Worm (Caenorhabditis elegans) whole organism, L3 larva: Measurements from ENCODE around the gene gplb-1.
A peak's percentile ranks its signal among the peaks of the same experiment; 100 is the strongest.

Source experiments
- aly-2 ChIP-seq: fragments of 150-350 bp; optimal IDR thresholded peaks from 2 replicates; lab custom pipeline; 2014; ENCODE audit warnings: missing biosample characterization, missing genetic modification characterization
- egl-27 ChIP-seq: sonication (generic microtip); optimal IDR thresholded peaks from 4 replicates; lab custom pipeline; 2017; ENCODE audit warnings: missing biosample characterization, missing genetic modification reagents, missing genetic modification characterization
- elt-1 ChIP-seq: fragments of 150-350 bp; optimal IDR thresholded peaks from 2 replicates; lab custom pipeline; 2014; ENCODE audit warnings: missing biosample characterization, missing genetic modification characterization
- nhr-11 ChIP-seq: fragments of 150-350 bp; optimal IDR thresholded peaks from 2 replicates; lab custom pipeline; 2014; ENCODE audit warnings: missing biosample characterization, missing genetic modification characterization
- nhr-12 ChIP-seq: fragments of 150-350 bp; optimal IDR thresholded peaks from 2 replicates; lab custom pipeline; 2014; ENCODE audit warnings: missing biosample characterization, missing genetic modification characterization
- nhr-23 ChIP-seq: fragments of 150-350 bp; optimal IDR thresholded peaks from 2 replicates; lab custom pipeline; 2014; ENCODE audit warnings: missing biosample characterization, missing genetic modification reagents, missing genetic modification characterization
- nhr-28 ChIP-seq: fragments of 150-350 bp; optimal IDR thresholded peaks from 2 replicates; lab custom pipeline; 2014; ENCODE audit warnings: missing biosample characterization, missing genetic modification characterization
- pha-4 ChIP-seq: fragments of 150-350 bp; optimal IDR thresholded peaks from 2 replicates; lab custom pipeline; 2014; ENCODE audit warnings: missing biosample characterization, missing genetic modification reagents, missing genetic modification characterization
- sea-2 ChIP-seq: fragments of 150-350 bp; sonication (generic microtip); optimal IDR thresholded peaks from 4 replicates; lab custom pipeline; 2014; ENCODE audit warnings: missing biosample characterization, missing genetic modification reagents, missing genetic modification characterization
- ztf-11 ChIP-seq: fragments of 150-350 bp; optimal IDR thresholded peaks from 2 replicates; lab custom pipeline; 2014; ENCODE audit warnings: missing biosample characterization, missing genetic modification characterization
- ztf-4 ChIP-seq: fragments of 150-350 bp; optimal IDR thresholded peaks from 2 replicates; lab custom pipeline; 2014; ENCODE audit warnings: missing biosample characterization, missing genetic modification characterization

DNA sequence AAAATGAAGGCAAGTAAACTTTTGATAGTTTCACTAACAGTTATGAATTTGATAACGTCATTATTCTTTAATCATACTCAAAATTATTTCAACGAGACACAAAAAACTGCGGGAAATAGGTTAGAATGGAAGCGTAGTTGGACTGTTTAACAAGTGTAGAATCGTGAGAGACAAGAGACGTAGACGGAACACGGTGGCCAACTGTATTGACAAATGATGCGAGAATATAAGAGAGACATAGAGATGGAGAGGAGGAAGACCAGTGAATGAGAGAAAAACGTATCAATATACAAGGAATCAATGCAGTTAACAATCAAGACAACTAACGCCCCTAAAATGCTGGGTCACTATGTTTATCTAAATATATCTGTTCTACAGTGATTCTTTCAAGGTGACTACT, 25.4 kb downstream of the gplb-1 start:
- TF ChIP-seq nhr-12 (tag; lab: Kevin White, UChicago) (no peak), egl-27 (tag; lab: Kevin White, UChicago) (peak; percentile 62), aly-2 (tag; lab: Kevin White, UChicago) (no peak), ztf-11 (tag; lab: Kevin White, UChicago) (no peak), ztf-4 (tag; lab: Kevin White, UChicago) (no peak), elt-1 (tag; lab: Kevin White, UChicago) (no peak), nhr-28 (tag; lab: Kevin White, UChicago) (no peak), sea-2 (GFP tag; lab: Kevin White, UChicago) (no peak), nhr-11 (no peak), pha-4 (tag; lab: Kevin White, UChicago) (peak; percentile 97), nhr-23 (tag; lab: Kevin White, UChicago) (peak; percentile 71)
